Fruit fly (Drosophila melanogaster): ENCODE results near the gene CG32176.

DNA sequence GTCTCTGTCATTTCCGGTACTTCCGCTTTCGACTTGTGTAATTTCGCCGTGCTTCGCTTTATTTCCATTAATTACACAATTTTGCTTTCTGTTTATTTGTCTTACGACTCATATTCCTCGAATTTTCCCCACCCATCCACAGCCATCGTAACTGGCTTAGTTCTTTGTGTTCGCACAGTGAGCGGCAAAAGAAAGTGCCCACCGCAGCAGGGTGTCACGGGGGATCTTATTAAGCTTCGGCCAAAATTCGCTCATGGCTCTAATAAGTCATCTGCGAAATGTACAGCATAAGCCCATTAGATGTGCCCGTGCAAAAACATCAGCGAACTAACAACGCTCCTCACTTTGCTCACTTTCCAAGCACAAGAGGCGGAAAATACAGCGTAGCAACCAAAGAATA lies 31.3 kb upstream of the CG32176 start:
- TF ChIP-seq fru (GFP tag; optimal IDR thresholded peaks at IDR 0.05) (no peak), brk (GFP tag; optimal IDR thresholded peaks at IDR 0.05) (no peak), pan (optimal IDR thresholded peaks at IDR 0.05) (no peak), GATAd (GFP tag; optimal IDR thresholded peaks at IDR 0.05) (no peak), usp (GFP tag; optimal IDR thresholded peaks at IDR 0.05) (no peak), h (GFP tag; optimal IDR thresholded peaks at IDR 0.05) (no peak), CrebA (GFP tag; optimal IDR thresholded peaks at IDR 0.05; ENCODE audit: borderline replicate concordance) (no peak), dmrt93B (GFP tag; optimal IDR thresholded peaks at IDR 0.05) (no peak), OdsH (GFP tag; optimal IDR thresholded peaks at IDR 0.05) (no peak), rgr (GFP tag; optimal IDR thresholded peaks at IDR 0.05) (no peak), ey (GFP tag; optimal IDR thresholded peaks at IDR 0.05) (no peak)

Measured in whole organism, wandering third instar larva.